Fruit fly (Drosophila melanogaster) whole organism, prepupa: ENCODE measurements around the gene CG13315.

Source experiments
- CG6163 ChIP-seq: fragments of 200-800 bp; sonication (Bioruptor generic); IDR thresholded peaks from 3 replicates; pipeline ENCODE4 v1.3.6; 2022; ENCODE audit warnings: missing biosample characterization, missing genetic modification characterization
- CG6276 ChIP-seq: fragments of 200-800 bp; sonication (Bioruptor generic); optimal IDR thresholded peaks from 2 replicates; lab custom pipeline; 2017; ENCODE audit warnings: missing biosample characterization, mild to moderate bottlenecking, missing genetic modification characterization
- CG6792 ChIP-seq: fragments of 200-800 bp; sonication (Bioruptor generic); optimal IDR thresholded peaks from 3 replicates; lab custom pipeline; 2016; ENCODE audit warnings: missing biosample characterization, missing genetic modification characterization
- CG6854 ChIP-seq: fragments of 200-800 bp; sonication (Bioruptor generic); optimal IDR thresholded peaks from 2 replicates; lab custom pipeline; 2017; ENCODE audit warnings: missing biosample characterization, mild to moderate bottlenecking, missing genetic modification characterization
- CG8632 ChIP-seq: fragments of 200-800 bp; sonication (Bioruptor generic); optimal IDR thresholded peaks from 3 replicates; lab custom pipeline; 2016; ENCODE audit warnings: missing biosample characterization, missing genetic modification characterization
- Sox102F ChIP-seq: fragments of 200-800 bp; sonication (Bioruptor generic); optimal IDR thresholded peaks from 2 replicates; lab custom pipeline; 2016; ENCODE audit warnings: missing biosample characterization, mild to moderate bottlenecking, missing genetic modification characterization
- achi ChIP-seq: fragments of 200-800 bp; sonication (Bioruptor generic); optimal IDR thresholded peaks from 3 replicates; lab custom pipeline; 2016; ENCODE audit warnings: missing biosample characterization, missing genetic modification characterization
- dac ChIP-seq: fragments of 200-800 bp; sonication (Bioruptor generic); optimal IDR thresholded peaks from 2 replicates; lab custom pipeline; 2017; ENCODE audit warnings: missing biosample characterization, mild to moderate bottlenecking, missing genetic modification characterization
- fkh ChIP-seq: fragments of 200-800 bp; sonication (Bioruptor generic); optimal IDR thresholded peaks from 3 replicates; lab custom pipeline; 2017; ENCODE audit warnings: missing biosample characterization, mild to moderate bottlenecking, missing genetic modification characterization, moderate library complexity
- spab ChIP-seq: fragments of 200-800 bp; sonication (Bioruptor generic); optimal IDR thresholded peaks from 2 replicates; lab custom pipeline; 2017; ENCODE audit warnings: missing biosample characterization, mild to moderate bottlenecking, missing genetic modification characterization, missing genetic modification reagents

DNA sequence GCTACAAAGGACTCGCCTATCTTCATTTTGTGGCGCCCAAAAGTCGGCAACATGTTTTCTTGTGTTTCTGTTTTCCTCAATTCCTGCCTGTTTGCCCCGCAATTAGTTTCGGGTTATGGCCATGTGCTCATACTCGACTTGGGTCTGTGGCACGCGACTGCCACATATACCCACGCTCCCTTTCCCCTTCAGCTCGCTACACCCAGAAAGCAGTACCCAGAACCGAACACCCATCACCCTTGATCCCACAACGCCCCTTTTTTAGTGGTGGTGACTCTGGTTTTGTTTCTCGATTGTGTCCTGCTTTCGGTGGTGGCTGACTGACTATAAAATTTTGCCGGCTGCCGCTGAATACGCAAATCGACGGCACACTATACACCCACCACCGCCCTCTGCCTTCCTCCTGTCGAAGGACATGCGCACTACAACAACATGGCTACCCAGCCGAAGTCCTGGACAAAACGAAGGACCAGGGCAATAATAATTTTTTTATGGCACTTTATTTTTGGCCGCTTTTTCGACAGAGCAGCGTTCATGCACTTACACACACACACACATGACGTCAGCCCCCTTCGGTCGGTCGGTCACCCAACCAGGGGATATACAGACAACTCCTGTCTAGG, 46.1 kb upstream of the CG13315 start:
- TF ChIP-seq Sox102F (GFP tag; lab: Kevin White, UChicago) (no peak), CG6792 (GFP tag; lab: Kevin White, UChicago) (no peak), CG6276 (GFP tag; lab: Kevin White, UChicago) (no peak), CG6163 (GFP tag; lab: Robert Waterston, UW) (no peak), dac (GFP tag; lab: Kevin White, UChicago) (no peak), fkh (GFP tag; lab: Kevin White, UChicago) (no peak), CG8632 (GFP tag; lab: Kevin White, UChicago) (no peak), spab (GFP tag; lab: Kevin White, UChicago) (no peak), achi (no peak), CG6854 (no peak)
